Worm (Caenorhabditis elegans) whole organism, L4 larva: ENCODE measurements around the gene ckb-2.
A peak's percentile ranks its signal among the peaks of the same experiment; 100 is the strongest.

Experiments
- F10B5.3 ChIP-seq: sonication (generic microtip); optimal IDR thresholded peaks from 2 replicates; lab custom pipeline; 2016; ENCODE audit warnings: mild to moderate bottlenecking, missing genetic modification characterization, missing compliant biosample characterization
- Y48G9A.11 ChIP-seq: fragments of 200-800 bp; sonication (Bioruptor generic); IDR thresholded peaks from 2 replicates; pipeline ENCODE4 v1.3.6; 2022; ENCODE audit warnings: missing genetic modification reagents, missing genetic modification characterization, missing compliant biosample characterization
- Y5F2A.4 ChIP-seq: fragments of 200-800 bp; sonication (Bioruptor generic); optimal IDR thresholded peaks from 2 replicates; lab custom pipeline; 2018; ENCODE audit warnings: mild to moderate bottlenecking, missing genetic modification characterization, missing compliant biosample characterization
- ceh-28 ChIP-seq: fragments of 150-350 bp; optimal IDR thresholded peaks from 2 replicates; lab custom pipeline; 2014; ENCODE audit warnings: missing biosample characterization, missing genetic modification reagents, missing genetic modification characterization
- ceh-32 ChIP-seq: sonication (generic microtip); optimal IDR thresholded peaks from 2 replicates; lab custom pipeline; 2016; ENCODE audit warnings: mild to moderate bottlenecking, missing genetic modification characterization, missing compliant biosample characterization; ENCODE audit not compliant: poor library complexity
- ceh-44 ChIP-seq: fragments of 200-800 bp; sonication (Bioruptor generic); IDR thresholded peaks from 2 replicates; pipeline ENCODE4 v1.3.6; 2022; ENCODE audit warnings: missing genetic modification reagents, missing genetic modification characterization, missing compliant biosample characterization
- ceh-82 ChIP-seq: sonication (generic microtip); optimal IDR thresholded peaks from 2 replicates; lab custom pipeline; 2017; ENCODE audit warnings: missing biosample characterization, missing genetic modification characterization
- ctbp-1 ChIP-seq: fragments of 200-800 bp; sonication (Bioruptor generic); IDR thresholded peaks from 2 replicates; pipeline ENCODE4 v1.3.6; 2022; ENCODE audit warnings: missing genetic modification reagents, missing genetic modification characterization, missing compliant biosample characterization
- daf-19 ChIP-seq: fragments of 200-800 bp; sonication (Bioruptor generic); conservative IDR thresholded peaks from 2 replicates; pipeline ENCODE4 v1.3.6; 2022; ENCODE audit warnings: missing genetic modification characterization, missing compliant biosample characterization
- dmd-6 ChIP-seq: fragments of 200-800 bp; sonication (Bioruptor generic); IDR thresholded peaks from 2 replicates; pipeline ENCODE4 v1.3.6; 2022; ENCODE audit warnings: missing genetic modification reagents, missing genetic modification characterization, missing compliant biosample characterization
- dmd-8 ChIP-seq: fragments of 200-800 bp; sonication (Bioruptor generic); IDR thresholded peaks from 2 replicates; pipeline ENCODE4 v1.3.6; 2022; ENCODE audit warnings: missing genetic modification characterization, missing compliant biosample characterization
- dmd-9 ChIP-seq: fragments of 200-800 bp; sonication (Bioruptor generic); IDR thresholded peaks from 2 replicates; pipeline ENCODE4 v1.3.6; 2022; ENCODE audit warnings: missing genetic modification reagents, missing genetic modification characterization, missing compliant biosample characterization
- dpl-1 ChIP-seq: fragments of 150-350 bp; optimal IDR thresholded peaks from 2 replicates; lab custom pipeline; 2014; ENCODE audit warnings: missing biosample characterization, missing genetic modification reagents, missing genetic modification characterization
- egl-27 ChIP-seq: sonication (generic microtip); optimal IDR thresholded peaks from 3 replicates; lab custom pipeline; 2017; ENCODE audit warnings: missing biosample characterization, missing genetic modification reagents, missing genetic modification characterization
- fkh-10 ChIP-seq: fragments of 150-350 bp; optimal IDR thresholded peaks from 2 replicates; lab custom pipeline; 2014; ENCODE audit warnings: missing biosample characterization, missing genetic modification reagents, missing genetic modification characterization
- gei-8 ChIP-seq: fragments of 200-800 bp; sonication (Bioruptor generic); optimal IDR thresholded peaks from 2 replicates; lab custom pipeline; 2018; ENCODE audit warnings: mild to moderate bottlenecking, missing genetic modification characterization, missing compliant biosample characterization
- hlh-11 ChIP-seq: fragments of 200-800 bp; sonication (Bioruptor generic); optimal IDR thresholded peaks from 2 replicates; lab custom pipeline; 2018; ENCODE audit warnings: mild to moderate bottlenecking, missing genetic modification characterization, missing compliant biosample characterization
- jun-1 ChIP-seq: fragments of 150-350 bp; optimal IDR thresholded peaks from 2 replicates; lab custom pipeline; 2014; ENCODE audit warnings: missing biosample characterization, missing genetic modification reagents, missing genetic modification characterization
- lin-13 ChIP-seq: fragments of 150-350 bp; optimal IDR thresholded peaks from 2 replicates; lab custom pipeline; 2014; ENCODE audit warnings: missing biosample characterization, missing genetic modification reagents, missing genetic modification characterization
- lin-15B ChIP-seq: fragments of 150-350 bp; sonication (generic microtip); optimal IDR thresholded peaks from 3 replicates; lab custom pipeline; 2014; ENCODE audit warnings: missing biosample characterization, missing genetic modification characterization
- lin-38 ChIP-seq: fragments of 200-800 bp; sonication (Bioruptor generic); IDR thresholded peaks from 2 replicates; pipeline ENCODE4 v1.3.6; 2022; ENCODE audit warnings: missing genetic modification reagents, missing genetic modification characterization, missing compliant biosample characterization
- lir-3 ChIP-seq: sonication (generic microtip); optimal IDR thresholded peaks from 2 replicates; lab custom pipeline; 2016; ENCODE audit warnings: mild to moderate bottlenecking, missing genetic modification characterization, missing compliant biosample characterization
- lsy-2 ChIP-seq, 2 experiments: fragments of 150-350 bp in 1 of 2; sonication (generic microtip) in 1 of 2; optimal IDR thresholded peaks; 2 replicates each; lab custom pipeline; 2014 to 2017; ENCODE audit warnings: missing biosample characterization in 2 of 2, missing genetic modification characterization in 2 of 2
- madf-5 ChIP-seq, 2 experiments: fragments of 200-800 bp; sonication (Bioruptor generic); IDR thresholded peaks; 2 replicates each; pipeline ENCODE4 v1.3.6; 2022; ENCODE audit warnings: missing compliant biosample characterization in 2 of 2, missing genetic modification characterization in 2 of 2
- madf-9 ChIP-seq: fragments of 200-800 bp; sonication (Bioruptor generic); conservative IDR thresholded peaks from 2 replicates; pipeline ENCODE4 v1.3.6; 2022; ENCODE audit warnings: missing genetic modification reagents, missing genetic modification characterization, missing compliant biosample characterization
- mdl-1 ChIP-seq, 2 experiments: fragments of 150-350 bp in 1 of 2; sonication (generic microtip) in 1 of 2; optimal IDR thresholded peaks; 2 replicates each; lab custom pipeline; 2014 to 2017; ENCODE audit warnings: missing biosample characterization in 2 of 2, missing genetic modification characterization in 2 of 2
- mxl-2 ChIP-seq: fragments of 200-800 bp; sonication (Bioruptor generic); conservative IDR thresholded peaks from 2 replicates; pipeline ENCODE4 v1.3.6; 2022; ENCODE audit warnings: missing genetic modification reagents, missing genetic modification characterization, missing compliant biosample characterization
- nhr-111 ChIP-seq: fragments of 200-800 bp; sonication (Bioruptor generic); optimal IDR thresholded peaks from 2 replicates; lab custom pipeline; 2018; ENCODE audit warnings: mild to moderate bottlenecking, missing genetic modification characterization, missing compliant biosample characterization
- nhr-41 ChIP-seq: fragments of 200-800 bp; sonication (Bioruptor generic); IDR thresholded peaks from 2 replicates; pipeline ENCODE4 v1.3.6; 2022; ENCODE audit warnings: missing genetic modification reagents, missing genetic modification characterization, missing compliant biosample characterization
- nhr-76 ChIP-seq: fragments of 150-350 bp; optimal IDR thresholded peaks from 2 replicates; lab custom pipeline; 2014; ENCODE audit warnings: missing biosample characterization, missing genetic modification characterization
- nhr-77 ChIP-seq: fragments of 150-350 bp; optimal IDR thresholded peaks from 2 replicates; lab custom pipeline; 2014; ENCODE audit warnings: missing biosample characterization, missing genetic modification characterization
- pqm-1 ChIP-seq: sonication (generic microtip); optimal IDR thresholded peaks from 2 replicates; lab custom pipeline; 2017; ENCODE audit warnings: missing biosample characterization, missing genetic modification characterization
- saeg-2 ChIP-seq: fragments of 200-800 bp; sonication (Bioruptor generic); IDR thresholded peaks from 2 replicates; pipeline ENCODE4 v1.3.6; 2022; ENCODE audit warnings: missing genetic modification reagents, missing genetic modification characterization, missing compliant biosample characterization
- skn-1 ChIP-seq: fragments of 150-350 bp; optimal IDR thresholded peaks from 2 replicates; lab custom pipeline; 2014; ENCODE audit warnings: missing biosample characterization, missing genetic modification characterization
- snpc-1.2 ChIP-seq: fragments of 200-800 bp; sonication (Bioruptor generic); IDR thresholded peaks from 2 replicates; pipeline ENCODE4 v1.3.6; 2022; ENCODE audit warnings: missing genetic modification reagents, missing genetic modification characterization, missing compliant biosample characterization
- snpc-4 ChIP-seq: fragments of 150-350 bp; optimal IDR thresholded peaks from 2 replicates; lab custom pipeline; 2014; ENCODE audit warnings: missing biosample characterization, missing genetic modification characterization
- spr-3 ChIP-seq: fragments of 200-800 bp; sonication (Bioruptor generic); optimal IDR thresholded peaks from 2 replicates; lab custom pipeline; 2018; ENCODE audit warnings: mild to moderate bottlenecking, missing genetic modification characterization, missing compliant biosample characterization
- unc-62 ChIP-seq, 3 experiments: fragments of 150-350 bp in 1 of 3; sonication (generic microtip); optimal IDR thresholded peaks in 2 of 3; peaks in 1 of 3; 1 replicate in 1 of 3; 2 replicates in 2 of 3; lab custom pipeline; 2014 to 2017; ENCODE audit warnings: missing biosample characterization in 3 of 3, missing genetic modification characterization in 3 of 3, missing genetic modification reagents in 3 of 3, missing genotype in 1 of 3

The ckb-2 gene

DNA sequence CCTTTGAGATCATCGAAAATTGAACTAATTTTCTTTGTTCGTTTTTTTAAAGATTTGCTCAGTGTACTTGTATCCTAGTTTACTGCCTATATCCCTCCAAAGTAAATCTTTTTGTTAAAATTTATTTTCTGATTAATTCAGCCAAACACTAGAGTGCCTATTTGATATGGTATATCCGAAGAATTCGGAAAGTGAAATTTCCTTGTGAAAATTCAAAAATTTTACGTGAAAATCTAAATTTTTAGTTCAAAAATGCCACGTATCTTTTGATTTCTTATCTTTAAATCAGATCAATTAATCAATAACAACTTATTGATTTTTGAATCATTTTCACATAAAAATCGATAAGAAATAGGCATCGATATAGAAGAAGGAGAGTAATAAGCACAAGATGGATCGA is 30.7 kb downstream of the ckb-2 start, which contains the start of gene R07E5.6:
R07E5.6 (plus strand) TSS at position 301 of the 400 bp plus-strand sequence.
- TF ChIP-seq madf-5 (GFP tag; IDR thresholded peaks at IDR 0.05; lab: Robert Waterston, UW) = no peak
- no peak for TF ChIP-seq lir-3
- no peak for TF ChIP-seq lin-38 (GFP tag; lab: Robert Waterston, UW)
- TF ChIP-seq ceh-28 = peak; percentile 51

DNA sequence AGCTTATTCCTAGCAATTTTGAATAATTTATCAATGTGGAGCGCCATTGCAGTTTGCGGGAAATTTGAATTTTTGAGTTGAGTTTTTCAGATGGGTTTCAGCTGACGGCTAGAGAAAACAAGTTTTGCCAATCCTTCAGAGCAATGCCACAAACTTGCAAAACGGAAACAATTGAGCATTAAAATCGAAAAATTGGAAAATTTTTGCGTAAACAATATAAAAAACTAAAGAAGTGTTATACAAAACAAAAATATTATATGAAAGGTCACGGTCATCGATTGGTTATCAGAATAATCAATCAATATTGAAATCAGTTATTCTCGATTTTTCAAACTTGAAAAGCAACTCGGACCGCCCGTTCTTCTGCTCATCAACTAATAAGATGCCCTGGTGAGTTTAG is 33.4 kb downstream of the ckb-2 start, which contains the start of gene R07E5.15:
R07E5.15 (plus strand) TSS at position 301 of the 400 bp plus-strand sequence.
- no peak for TF ChIP-seq lin-15B
- TF ChIP-seq ctbp-1 (GFP tag; lab: Robert Waterston, UW) = no peak
- TF ChIP-seq madf-9 (GFP tag; lab: Robert Waterston, UW) = no peak
- TF ChIP-seq mxl-2 (GFP tag; lab: Robert Waterston, UW) = no peak

DNA sequence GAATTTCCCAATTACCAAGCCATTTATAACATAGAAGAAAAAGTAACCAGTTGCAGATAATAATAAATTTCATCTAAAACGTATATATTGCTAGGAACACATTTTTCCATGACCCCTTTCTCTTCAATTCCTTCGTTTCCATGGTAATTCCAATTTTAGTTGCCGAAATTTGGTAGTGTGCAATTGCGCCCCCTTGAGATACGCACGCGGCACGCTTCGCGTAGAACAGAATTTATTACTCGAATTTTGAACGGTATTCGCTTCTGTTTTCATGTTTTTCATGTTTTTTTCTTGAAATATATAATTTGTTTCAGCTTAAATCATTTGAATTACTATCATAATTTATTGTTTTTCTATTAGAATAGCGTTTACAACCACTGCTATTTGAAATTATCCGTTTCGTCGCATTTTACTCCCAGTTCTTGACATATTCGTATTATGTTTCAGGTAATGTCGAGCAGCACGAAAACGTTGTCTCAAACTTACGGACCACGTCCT is 36.6 kb downstream of the ckb-2 start, which contains the start of the genes R07E5.17 and snfc-5:
R07E5.17 (minus strand) TSS at position 98 of the 498 bp plus-strand sequence.
snfc-5 (plus strand) TSS at position 448 of the 498 bp plus-strand sequence.
- TF ChIP-seq mdl-1 (tag; optimal IDR thresholded peaks at IDR 0.05; lab: Kevin White, UChicago) = peak in 1 of 2 experiments; percentile 21
- peak; percentile 25 for TF ChIP-seq pqm-1 (tag; lab: Kevin White, UChicago)
- no peak for TF ChIP-seq dmd-9 (GFP tag; lab: Robert Waterston, UW)
- peak; percentile 46 for TF ChIP-seq nhr-77 (tag; lab: Kevin White, UChicago)
- TF ChIP-seq dpl-1 = peak; percentile 47
- TF ChIP-seq lin-38 (GFP tag; lab: Robert Waterston, UW) = peak; percentile 82

DNA sequence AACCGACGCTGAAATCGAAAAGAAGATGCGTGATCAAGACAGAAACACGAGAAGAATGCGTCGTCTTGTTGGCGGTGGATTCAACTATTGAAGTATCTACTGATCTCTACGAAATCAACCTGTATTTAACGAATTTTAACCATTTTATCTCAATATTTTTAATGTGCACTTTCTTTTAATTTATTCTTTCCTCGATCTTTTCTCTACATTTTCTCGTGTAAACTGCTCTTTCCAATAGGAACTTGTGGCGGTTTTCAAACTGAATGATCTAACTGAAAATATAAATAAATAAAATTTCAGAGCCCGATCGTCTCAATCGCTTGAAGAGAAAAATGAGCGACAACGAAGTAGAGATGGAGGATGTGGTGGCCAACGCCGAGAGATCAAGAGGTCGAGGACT is 38.2 kb downstream of the ckb-2 start, which contains the start of gene rnp-4:
rnp-4 (plus strand) TSS at position 301 of the 400 bp plus-strand sequence.
- TF ChIP-seq jun-1 (tag; lab: Kevin White, UChicago) (no peak), gei-8 (GFP tag; lab: Kevin White, UChicago) (no peak), egl-27 (tag; lab: Kevin White, UChicago) (no peak), F10B5.3 (tag; lab: Kevin White, UChicago) (no peak), nhr-111 (GFP tag; lab: Kevin White, UChicago) (no peak), skn-1 (tag; lab: Kevin White, UChicago) (no peak), snpc-1.2 (GFP tag; lab: Robert Waterston, UW) (no peak), fkh-10 (GFP tag; lab: Kevin White, UChicago) (no peak), ceh-44 (GFP tag; lab: Robert Waterston, UW) (no peak), madf-5 (GFP tag; IDR thresholded peaks at IDR 0.05; lab: Robert Waterston, UW) (no peak), ceh-32 (no peak), daf-19 (GFP tag; lab: Robert Waterston, UW) (no peak), lin-13 (GFP tag; lab: Kevin White, UChicago) (no peak), snpc-4 (tag; lab: Kevin White, UChicago) (no peak), Y5F2A.4 (GFP tag; lab: Kevin White, UChicago) (no peak), lin-38 (GFP tag; lab: Robert Waterston, UW) (no peak)

DNA sequence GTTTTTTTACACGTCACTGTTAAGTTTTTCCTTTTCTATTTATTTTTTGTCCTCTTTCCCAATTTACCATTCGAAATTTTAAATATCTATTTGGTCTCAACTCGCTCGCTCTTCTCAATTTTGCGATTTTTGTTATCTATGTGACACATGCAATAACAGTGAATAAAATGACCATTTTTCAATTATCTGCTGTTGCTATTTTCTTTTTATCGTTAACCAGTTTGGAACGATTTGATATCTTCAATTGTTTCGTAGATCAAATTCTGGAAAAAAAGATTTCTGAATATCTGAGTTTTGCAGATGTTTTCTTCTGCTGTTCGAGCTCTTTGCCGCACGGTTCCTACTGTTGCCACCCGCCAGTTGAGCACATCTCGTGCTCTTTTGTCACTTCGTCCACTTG is 39.4 kb downstream of the ckb-2 start, which contains the start of gene prdx-3:
prdx-3 (plus strand) TSS at position 301 of the 400 bp plus-strand sequence.
- peak in 1 of 2 experiments; percentile 49 for TF ChIP-seq unc-62 (GFP tag; optimal IDR thresholded peaks at IDR 0.05 in 1 of 2; lab: Kevin White, UChicago)
- TF ChIP-seq unc-62 (tag; optimal IDR thresholded peaks at IDR 0.05; lab: Kevin White, UChicago) = no peak
- no peak for TF ChIP-seq jun-1 (tag; lab: Kevin White, UChicago)
- 0 out of 2 replicates have a peak, but pooled peaks have one; percentile 9 for TF ChIP-seq lin-38 (GFP tag; lab: Robert Waterston, UW)

DNA sequence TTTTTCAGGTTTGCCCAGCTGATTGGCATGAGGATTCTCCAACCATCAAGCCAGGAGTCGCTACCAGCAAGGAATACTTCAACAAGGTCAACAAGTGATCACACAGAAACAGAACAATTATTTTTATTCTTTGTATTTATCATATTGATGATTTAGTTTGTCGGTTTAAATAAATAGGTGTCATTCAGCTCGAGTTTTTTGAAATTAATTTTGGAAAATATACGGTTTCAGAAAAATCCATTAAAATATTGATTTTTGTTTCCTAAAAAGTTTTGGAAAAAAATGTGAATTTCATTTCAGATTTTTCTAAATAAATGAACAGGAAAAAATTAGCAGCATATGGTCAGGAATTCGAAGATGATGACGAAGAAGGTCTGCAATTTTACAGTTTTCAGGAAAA is 40.5 kb downstream of the ckb-2 start, which contains the start of gene gpch-1:
gpch-1 (plus strand) TSS at position 301 of the 400 bp plus-strand sequence.
- no peak for TF ChIP-seq spr-3
- TF ChIP-seq ceh-82 (tag; lab: Kevin White, UChicago) = no peak
- TF ChIP-seq Y5F2A.4 (GFP tag; lab: Kevin White, UChicago) = no peak
- TF ChIP-seq Y48G9A.11 (GFP tag; lab: Robert Waterston, UW) = no peak
- TF ChIP-seq saeg-2 (GFP tag; lab: Robert Waterston, UW) = no peak
- no peak for TF ChIP-seq lsy-2 (tag; optimal IDR thresholded peaks at IDR 0.05; lab: Kevin White, UChicago)
- no peak for TF ChIP-seq dmd-6
- no peak for TF ChIP-seq fkh-10 (GFP tag; lab: Kevin White, UChicago)
- TF ChIP-seq hlh-11 (tag; lab: Kevin White, UChicago) = no peak
- TF ChIP-seq madf-5 (GFP tag; IDR thresholded peaks at IDR 0.05; lab: Robert Waterston, UW) = no peak
- TF ChIP-seq nhr-41 (GFP tag; lab: Robert Waterston, UW) = no peak
- TF ChIP-seq dmd-8 = no peak
- TF ChIP-seq nhr-76 (tag; lab: Kevin White, UChicago) = no peak
- TF ChIP-seq, all 104 proteins: peak for 0
